Fruit fly (Drosophila melanogaster) whole organism, adult: ENCODE results near the gene CG17267.

Source experiments
- CG11617 ChIP-seq: fragments of 200-800 bp; sonication (Bioruptor generic); optimal IDR thresholded peaks from 2 replicates; lab custom pipeline; 2017; ENCODE audit warnings: mild to moderate bottlenecking, missing biosample characterization, missing genetic modification reagents, missing genetic modification characterization
- CG1620 ChIP-seq: fragments of 200-800 bp; sonication (Bioruptor generic); optimal IDR thresholded peaks from 2 replicates; lab custom pipeline; 2016; ENCODE audit warnings: missing biosample characterization, missing genetic modification characterization
- CG5204 ChIP-seq: fragments of 200-800 bp; sonication (Bioruptor generic); optimal IDR thresholded peaks from 2 replicates; lab custom pipeline; 2016; ENCODE audit warnings: missing biosample characterization, missing genetic modification characterization
- CG7045 ChIP-seq: fragments of 200-800 bp; sonication (Bioruptor generic); optimal IDR thresholded peaks from 2 replicates; lab custom pipeline; 2017; ENCODE audit warnings: missing biosample characterization, mild to moderate bottlenecking, missing genetic modification characterization
- CG7101 ChIP-seq: fragments of 200-800 bp; sonication (Bioruptor generic); optimal IDR thresholded peaks from 2 replicates; lab custom pipeline; 2018; ENCODE audit warnings: missing biosample characterization, mild to moderate bottlenecking, missing genetic modification characterization, moderate library complexity
- Clk ChIP-seq: fragments of 200-800 bp; sonication (Bioruptor generic); optimal IDR thresholded peaks from 2 replicates; lab custom pipeline; 2017; ENCODE audit warnings: missing biosample characterization, missing genetic modification characterization
- Mnt ChIP-seq: fragments of 200-800 bp; sonication (Bioruptor generic); optimal IDR thresholded peaks from 2 replicates; lab custom pipeline; 2016; ENCODE audit warnings: missing biosample characterization, mild to moderate bottlenecking, missing genetic modification characterization
- bab1 ChIP-seq: fragments of 200-800 bp; sonication (Bioruptor generic); optimal IDR thresholded peaks from 3 replicates; lab custom pipeline; 2019; ENCODE audit warnings: missing biosample characterization, mild to moderate bottlenecking, missing genetic modification characterization, moderate library complexity
- cic ChIP-seq: fragments of 200-800 bp; sonication (Bioruptor generic); optimal IDR thresholded peaks from 2 replicates; lab custom pipeline; 2017; ENCODE audit warnings: missing biosample characterization, mild to moderate bottlenecking, missing genetic modification characterization, moderate library complexity
- kay ChIP-seq: fragments of 200-800 bp; sonication (Bioruptor generic); peaks from one replicate; lab custom pipeline; 2016; ENCODE audit warnings: missing biosample characterization, missing genetic modification characterization, borderline replicate concordance
- ovo ChIP-seq: fragments of 200-800 bp; sonication (Bioruptor generic); optimal IDR thresholded peaks from 2 replicates; lab custom pipeline; 2016; ENCODE audit warnings: missing biosample characterization, missing genetic modification characterization
- pad ChIP-seq: fragments of 200-800 bp; sonication (Bioruptor generic); optimal IDR thresholded peaks from 3 replicates; lab custom pipeline; 2017; ENCODE audit warnings: missing biosample characterization, missing genetic modification characterization, mild to moderate bottlenecking, moderate library complexity, missing genetic modification reagents
- tj ChIP-seq: fragments of 200-800 bp; sonication (Bioruptor generic); optimal IDR thresholded peaks from 3 replicates; lab custom pipeline; 2017; ENCODE audit warnings: missing biosample characterization, mild to moderate bottlenecking, missing genetic modification characterization, moderate library complexity
- toe ChIP-seq: fragments of 200-800 bp; sonication (Bioruptor generic); optimal IDR thresholded peaks from 2 replicates; lab custom pipeline; 2016; ENCODE audit warnings: missing biosample characterization, missing genetic modification characterization

The CG17267 gene

DNA sequence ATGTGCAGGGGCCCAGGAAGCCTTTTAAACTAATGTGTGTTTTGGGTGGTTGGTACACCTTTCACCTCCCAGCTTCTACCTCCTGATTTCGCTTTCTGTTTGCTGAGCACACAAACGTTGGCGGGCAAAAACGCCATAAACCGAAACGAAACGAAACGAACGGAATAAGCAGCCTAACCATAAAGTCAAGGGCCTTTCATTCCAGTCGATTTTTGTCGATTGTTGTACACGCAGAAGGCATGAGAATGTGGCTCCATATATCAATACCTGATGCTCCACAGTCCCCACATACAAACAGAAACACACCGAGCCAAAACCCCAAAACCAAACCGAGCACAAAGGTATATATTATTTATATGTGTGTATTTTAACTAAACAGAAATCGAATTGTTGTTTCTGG is 15.4 kb downstream of the CG17267 start:
- TF ChIP-seq CG7045, result no peak

- TF ChIP-seq CG1620 (GFP tag; lab: Kevin White, UChicago) (no peak), CG11617 (GFP tag; lab: Kevin White, UChicago) (no peak), toe (no peak), CG7101 (tag; lab: Kevin White, UChicago) (no peak), Mnt (GFP tag; lab: Kevin White, UChicago) (no peak), cic (no peak), tj (GFP tag; lab: Kevin White, UChicago) (no peak), CG5204 (GFP tag; lab: Kevin White, UChicago) (no peak), pad (no peak), kay (no peak), Clk (GFP tag; lab: Kevin White, UChicago) (no peak), bab1 (GFP tag; lab: Kevin White, UChicago) (no peak)
Measured at dm6 chr3R:20719286-20719685, 19.6 kb downstream of the CG17267 start.

- no peak for TF ChIP-seq toe
- TF ChIP-seq ovo (GFP tag; lab: Kevin White, UChicago), result peak; percentile 69
Measured at dm6 chr3R:20714360-20714759, 24.5 kb downstream of the CG17267 start, which contains the start of gene Oamb. Gene Oamb, minus strand, starts transcription at chr3R:20714577.
